Fruit fly (Drosophila melanogaster): ENCODE measurements around the gene SdhAL.

DNA sequence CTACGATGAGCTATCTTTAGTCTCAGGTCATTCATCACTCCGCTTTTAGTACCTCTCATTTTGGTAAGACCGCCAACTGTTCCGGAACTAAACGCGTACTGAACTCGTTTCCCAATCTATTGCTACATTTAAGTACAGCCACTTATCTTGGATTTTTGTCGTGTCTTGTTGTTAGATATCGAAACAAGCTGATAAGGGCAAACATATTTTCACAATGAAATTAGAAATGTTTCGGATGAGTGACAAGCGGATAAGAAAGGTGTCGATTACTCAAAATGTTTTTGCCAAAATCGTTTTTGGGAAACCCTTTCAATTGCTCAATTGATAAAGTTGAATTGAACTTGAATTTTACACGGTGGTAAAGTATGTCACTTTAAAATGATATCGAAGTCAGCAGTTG, 35.6 kb downstream of the SdhAL start, which contains the start of gene CG5897:
- TF ChIP-seq h (optimal IDR thresholded peaks at IDR 0.05) = no peak
- TF ChIP-seq Myc (optimal IDR thresholded peaks at IDR 0.05) = no peak
- TF ChIP-seq ttk (optimal IDR thresholded peaks at IDR 0.05) = no peak
- no peak for TF ChIP-seq insv (optimal IDR thresholded peaks at IDR 0.05)
- TF ChIP-seq psq (optimal IDR thresholded peaks at IDR 0.05) = no peak
- TF ChIP-seq Sin3A (optimal IDR thresholded peaks at IDR 0.05) = no peak

All from Kc167 (cell line).